Fruit fly (Drosophila melanogaster): Measurements from ENCODE around the gene CG11262.

The CG11262 gene

DNA sequence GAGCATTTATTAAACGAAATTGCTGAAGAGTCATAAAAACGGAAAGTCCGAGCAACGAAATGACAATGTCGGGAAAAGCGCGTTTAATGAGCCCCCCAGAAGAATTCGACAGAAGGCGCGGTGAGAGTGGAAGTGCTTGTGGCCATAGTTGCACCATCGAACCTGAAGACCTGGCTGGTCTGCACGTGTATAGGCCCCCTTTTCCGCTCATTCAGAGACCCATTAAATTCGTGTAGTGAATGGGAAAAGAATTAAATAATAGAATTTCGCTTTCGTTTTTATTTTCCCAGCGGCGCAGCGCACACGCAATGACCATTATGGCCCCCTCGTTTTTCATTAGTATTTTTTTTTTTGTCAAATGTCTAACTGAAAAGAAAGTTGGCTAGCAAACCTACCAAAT lies 38.4 kb downstream of the CG11262 start (continued):
- TF ChIP-seq CG2202 (tag; optimal IDR thresholded peaks at IDR 0.05), result no peak

DNA sequence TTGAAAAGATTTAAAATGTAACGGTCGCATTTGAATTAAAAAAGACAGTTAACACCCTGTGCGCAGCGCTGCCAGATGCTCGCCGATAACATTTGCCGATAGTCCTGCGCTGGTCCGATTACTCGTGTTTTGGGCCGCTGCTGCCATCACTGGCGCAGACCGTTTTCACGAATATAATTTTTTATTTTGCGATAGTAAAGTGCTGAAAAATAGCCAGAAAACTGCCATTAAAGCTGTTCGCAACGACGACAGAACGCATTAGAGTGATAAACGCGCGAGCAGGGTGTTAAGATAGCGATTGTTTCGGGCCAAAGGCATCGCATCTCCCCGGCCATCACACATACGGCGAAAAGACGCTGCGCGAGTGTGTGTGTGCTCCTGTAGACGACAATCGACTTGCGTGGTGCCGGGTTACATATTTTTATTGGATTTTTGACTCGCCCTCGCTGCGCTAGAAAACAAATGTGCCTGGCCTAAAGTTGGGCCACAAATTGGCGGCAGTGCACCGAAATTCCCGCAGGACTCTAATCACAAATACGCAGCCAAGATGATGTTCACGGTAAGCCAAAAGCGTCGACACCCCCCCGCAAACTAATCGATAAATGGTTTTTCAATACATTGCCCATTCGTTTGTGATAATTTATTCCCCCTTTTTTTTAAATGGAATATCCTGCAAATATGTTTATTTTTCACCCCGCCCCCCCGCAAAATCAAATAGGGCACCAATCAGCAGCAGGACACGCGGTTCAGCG lies 41.9 kb downstream of the CG11262 start, which contains the start of gene Srrm1:
Srrm1 (plus strand) TSS at position 116 of the 752 bp plus-strand sequence.
- TF ChIP-seq CG33557 (GFP tag; optimal IDR thresholded peaks at IDR 0.05) (peak; percentile 38), Antp (GFP tag; optimal IDR thresholded peaks at IDR 0.05) (peak; percentile 23), Hr78 (GFP tag; optimal IDR thresholded peaks at IDR 0.05) (no peak), CG8944 (GFP tag; optimal IDR thresholded peaks at IDR 0.05) (peak; percentile 34), PHDP (tag; optimal IDR thresholded peaks at IDR 0.05) (no peak), ci (GFP tag; IDR thresholded peaks at IDR 0.05) (peak; percentile 83), Sry-δ (GFP tag; optimal IDR thresholded peaks at IDR 0.05) (peak; percentile 97), CG7928 (GFP tag; optimal IDR thresholded peaks at IDR 0.05) (peak; percentile 3), BEAF-32 (GFP tag; optimal IDR thresholded peaks at IDR 0.05) (peak; percentile 97), hkb (optimal IDR thresholded peaks at IDR 0.05) (no peak), hkb (GFP tag; IDR thresholded peaks at IDR 0.05) (peak; percentile 33; the same call in 1 of the 2 replicates), CG11398 (GFP tag; optimal IDR thresholded peaks at IDR 0.05) (no peak), dpn (GFP tag; optimal IDR thresholded peaks at IDR 0.05) (peak; percentile 49 to 60), ems (GFP tag; optimal IDR thresholded peaks at IDR 0.05) (peak; percentile 64), ind (GFP tag; optimal IDR thresholded peaks at IDR 0.05) (peak; percentile 41), CG11504 (tag; optimal IDR thresholded peaks at IDR 0.05) (peak; percentile 20), slp2 (GFP tag; optimal IDR thresholded peaks at IDR 0.05) (peak; percentile 6), HmgD (GFP tag; optimal IDR thresholded peaks at IDR 0.05) (peak; percentile 30), Side (GFP tag; optimal IDR thresholded peaks at IDR 0.05) (peak; percentile 41), CG11560 (tag; IDR thresholded peaks at IDR 0.05) (peak; percentile 51; the same call in 2 of the 3 replicates), bbx (GFP tag; IDR thresholded peaks at IDR 0.05; ENCODE audit: partially characterized antibody) (peak; percentile 92), MESR4 (GFP tag; optimal IDR thresholded peaks at IDR 0.05) (peak; percentile 88), CG9817 (tag; optimal IDR thresholded peaks at IDR 0.05) (peak; percentile 24), CG8290 (GFP tag; optimal IDR thresholded peaks at IDR 0.05) (no peak), CG8290 (tag; optimal IDR thresholded peaks at IDR 0.05) (peak; percentile 8 to 44), NfI (GFP tag; optimal IDR thresholded peaks at IDR 0.05) (peak; percentile 40), CG7786 (GFP tag; optimal IDR thresholded peaks at IDR 0.05) (peak; percentile 42), al (GFP tag; IDR thresholded peaks at IDR 0.05) (peak; percentile 36; the same call in 1 of the 2 replicates), lola (GFP tag; optimal IDR thresholded peaks at IDR 0.05) (peak in 1 of 3 experiments; percentile 6), CG10267 (tag; optimal IDR thresholded peaks at IDR 0.05) (peak; percentile 53), D19B (GFP tag; optimal IDR thresholded peaks at IDR 0.05) (no peak), CG14710 (tag; optimal IDR thresholded peaks at IDR 0.05) (peak; percentile 65), Myb (GFP tag; optimal IDR thresholded peaks at IDR 0.05) (peak; percentile 100), sob (GFP tag; IDR thresholded peaks at IDR 0.05) (peak; percentile 63), Dip3 (GFP tag; optimal IDR thresholded peaks at IDR 0.05) (peak; percentile 38), crol (GFP tag; IDR thresholded peaks at IDR 0.05) (peak; percentile 82), Aef1 (GFP tag; IDR thresholded peaks at IDR 0.05) (no peak), CG31365 (tag; optimal IDR thresholded peaks at IDR 0.05) (no peak), Opbp (GFP tag; IDR thresholded peaks at IDR 0.05; ENCODE audit: partially characterized antibody) (peak; percentile 93), CG43689 (GFP tag; IDR thresholded peaks at IDR 0.05) (no peak), CG1603 (tag; optimal IDR thresholded peaks at IDR 0.05) (peak; percentile 69), ssp (GFP tag; IDR thresholded peaks at IDR 0.05) (no peak), ase (GFP tag; IDR thresholded peaks at IDR 0.05) (peak; percentile 21; the same call in 1 of the 3 replicates), CG13287 (GFP tag; IDR thresholded peaks at IDR 0.05; ENCODE audit: partially characterized antibody) (peak; percentile 93), B-H1 (GFP tag; IDR thresholded peaks at IDR 0.05) (0 out of 3 replicates have a peak, but pooled peaks have one; percentile 23), Dll (GFP tag; IDR thresholded peaks at IDR 0.05; ENCODE audit: partially characterized antibody) (peak; percentile 90)

Measured in whole organism, embryonic.